Worm (Caenorhabditis elegans) whole organism, late embryonic: ENCODE measurements around the gene H25K10.1.

Experiments used
- C08G9.2 ChIP-seq: sonication (generic microtip); optimal IDR thresholded peaks from 2 replicates; lab custom pipeline; 2016; ENCODE audit warnings: mild to moderate bottlenecking, missing genetic modification characterization, moderate library complexity, missing compliant biosample characterization
- C38D4.7 ChIP-seq: fragments of 200-800 bp; sonication (Bioruptor generic); optimal IDR thresholded peaks from 2 replicates; lab custom pipeline; 2018; ENCODE audit warnings: mild to moderate bottlenecking, missing genetic modification characterization, moderate library complexity, missing compliant biosample characterization
- F13H6.1 ChIP-seq: sonication (generic microtip); optimal IDR thresholded peaks from 2 replicates; lab custom pipeline; 2016; ENCODE audit warnings: missing genetic modification characterization, missing compliant biosample characterization
- K02D7.2 ChIP-seq: sonication (generic microtip); optimal IDR thresholded peaks from 2 replicates; lab custom pipeline; 2017; ENCODE audit warnings: mild to moderate bottlenecking, missing genetic modification characterization, missing compliant biosample characterization
- K09A11.1 ChIP-seq: sonication (generic microtip); optimal IDR thresholded peaks from 2 replicates; lab custom pipeline; 2017; ENCODE audit warnings: antibody characterized with exemption, mild to moderate bottlenecking, missing genetic modification characterization, missing compliant biosample characterization; ENCODE audit not compliant: insufficient read depth
- ama-1 ChIP-seq: fragments of 150-350 bp; optimal IDR thresholded peaks from 2 replicates; lab custom pipeline; 2014
- ceh-18 ChIP-seq: sonication (generic microtip); optimal IDR thresholded peaks from 2 replicates; lab custom pipeline; 2016; ENCODE audit warnings: missing genetic modification characterization, missing compliant biosample characterization
- ceh-19 ChIP-seq: fragments of 200-800 bp; sonication (Bioruptor generic); optimal IDR thresholded peaks from 2 replicates; lab custom pipeline; 2018; ENCODE audit warnings: mild to moderate bottlenecking, missing genetic modification characterization, missing compliant biosample characterization
- ceh-2 ChIP-seq: sonication (generic microtip); optimal IDR thresholded peaks from 2 replicates; lab custom pipeline; 2016; ENCODE audit warnings: missing genotype, missing genetic modification characterization, missing compliant biosample characterization
- ceh-22 ChIP-seq: sonication (generic microtip); optimal IDR thresholded peaks from 2 replicates; lab custom pipeline; 2017; ENCODE audit warnings: missing biosample characterization, missing genetic modification characterization
- ceh-30 ChIP-seq: fragments of 150-350 bp; optimal IDR thresholded peaks from 2 replicates; lab custom pipeline; 2014; ENCODE audit warnings: missing biosample characterization, missing genetic modification characterization
- ceh-34 ChIP-seq: sonication (generic microtip); optimal IDR thresholded peaks from 2 replicates; lab custom pipeline; 2016; ENCODE audit warnings: mild to moderate bottlenecking, missing genetic modification characterization, missing compliant biosample characterization
- ceh-6 ChIP-seq: fragments of 200-800 bp; sonication (Bioruptor generic); optimal IDR thresholded peaks from 2 replicates; lab custom pipeline; 2018; ENCODE audit warnings: mild to moderate bottlenecking, missing genetic modification characterization, missing compliant biosample characterization
- ceh-9 ChIP-seq: sonication (generic microtip); optimal IDR thresholded peaks from 2 replicates; lab custom pipeline; 2016; ENCODE audit warnings: mild to moderate bottlenecking, missing genetic modification characterization, inconsistent platforms, missing compliant biosample characterization
- dmd-4 ChIP-seq: sonication (generic microtip); optimal IDR thresholded peaks from 2 replicates; lab custom pipeline; 2016; ENCODE audit warnings: borderline replicate concordance, missing genetic modification characterization, missing compliant biosample characterization
- dve-1 ChIP-seq: sonication (generic microtip); optimal IDR thresholded peaks from 2 replicates; lab custom pipeline; 2017; ENCODE audit warnings: antibody characterized with exemption, mild to moderate bottlenecking, missing genetic modification characterization, missing compliant biosample characterization
- elt-2 ChIP-seq: sonication (generic microtip); optimal IDR thresholded peaks from 2 replicates; lab custom pipeline; 2016; ENCODE audit warnings: missing genetic modification reagents, missing genetic modification characterization, missing compliant biosample characterization
- ets-4 ChIP-seq: sonication (generic microtip); optimal IDR thresholded peaks from 2 replicates; lab custom pipeline; 2016; ENCODE audit warnings: missing genetic modification characterization, missing compliant biosample characterization
- fax-1 ChIP-seq: sonication (generic microtip); optimal IDR thresholded peaks from 2 replicates; lab custom pipeline; 2016; ENCODE audit warnings: missing genotype, missing genetic modification characterization, missing compliant biosample characterization
- fkh-10 ChIP-seq: fragments of 150-350 bp; optimal IDR thresholded peaks from 2 replicates; lab custom pipeline; 2014; ENCODE audit warnings: missing biosample characterization, missing genetic modification reagents, missing genetic modification characterization
- fkh-6 ChIP-seq: sonication (generic microtip); optimal IDR thresholded peaks from 2 replicates; lab custom pipeline; 2016; ENCODE audit warnings: missing genetic modification characterization, missing compliant biosample characterization
- hlh-6 ChIP-seq: sonication (generic microtip); optimal IDR thresholded peaks from 2 replicates; lab custom pipeline; 2016; ENCODE audit warnings: missing genotype, missing genetic modification characterization, missing compliant biosample characterization
- hlh-8 ChIP-seq: sonication (generic microtip); optimal IDR thresholded peaks from 2 replicates; lab custom pipeline; 2016; ENCODE audit warnings: missing genotype, missing genetic modification characterization, missing compliant biosample characterization
- mec-3 ChIP-seq: sonication (generic microtip); optimal IDR thresholded peaks from 2 replicates; lab custom pipeline; 2016; ENCODE audit warnings: borderline replicate concordance, missing genetic modification characterization, missing compliant biosample characterization
- nfya-1 ChIP-seq: sonication (generic microtip); optimal IDR thresholded peaks from 2 replicates; lab custom pipeline; 2017; ENCODE audit warnings: missing genetic modification characterization, mild to moderate bottlenecking, missing compliant biosample characterization, antibody characterized with exemption, moderate library complexity
- nhr-11 ChIP-seq: fragments of 150-350 bp; optimal IDR thresholded peaks from 2 replicates; lab custom pipeline; 2014; ENCODE audit warnings: missing biosample characterization, missing genetic modification characterization
- nhr-232 ChIP-seq: sonication (generic microtip); optimal IDR thresholded peaks from 2 replicates; lab custom pipeline; 2016; ENCODE audit warnings: missing genetic modification characterization, missing compliant biosample characterization
- npax-4 ChIP-seq: sonication (generic microtip); optimal IDR thresholded peaks from 2 replicates; lab custom pipeline; 2016; ENCODE audit warnings: missing genetic modification characterization, missing compliant biosample characterization
- odd-2 ChIP-seq: sonication (generic microtip); optimal IDR thresholded peaks from 2 replicates; lab custom pipeline; 2017; ENCODE audit warnings: antibody characterized with exemption, mild to moderate bottlenecking, missing genetic modification characterization, missing compliant biosample characterization
- pqm-1 ChIP-seq: sonication (generic microtip); optimal IDR thresholded peaks from 2 replicates; lab custom pipeline; 2016; ENCODE audit warnings: missing genetic modification characterization, missing compliant biosample characterization
- pros-1 ChIP-seq: fragments of 150-350 bp; optimal IDR thresholded peaks from 2 replicates; lab custom pipeline; 2014; ENCODE audit warnings: missing biosample characterization, missing genetic modification reagents, missing genetic modification characterization
- ref-2 ChIP-seq: sonication (generic microtip); optimal IDR thresholded peaks from 2 replicates; lab custom pipeline; 2016; ENCODE audit warnings: missing genetic modification characterization, missing compliant biosample characterization
- rnt-1 ChIP-seq: sonication (generic microtip); optimal IDR thresholded peaks from 2 replicates; lab custom pipeline; 2016; ENCODE audit warnings: missing genetic modification characterization, missing compliant biosample characterization
- sdc-2 ChIP-seq: sonication (generic microtip); optimal IDR thresholded peaks from 2 replicates; lab custom pipeline; 2016; ENCODE audit warnings: missing genotype, missing genetic modification characterization, missing compliant biosample characterization
- tbx-2 ChIP-seq: sonication (generic microtip); optimal IDR thresholded peaks from 2 replicates; lab custom pipeline; 2016; ENCODE audit warnings: missing genetic modification characterization, missing compliant biosample characterization
- unc-42 ChIP-seq: sonication (generic microtip); optimal IDR thresholded peaks from 2 replicates; lab custom pipeline; 2016; ENCODE audit warnings: missing genotype, missing genetic modification characterization, missing compliant biosample characterization
- unc-55 ChIP-seq: sonication (generic microtip); optimal IDR thresholded peaks from 2 replicates; lab custom pipeline; 2017; ENCODE audit warnings: missing biosample characterization, missing genetic modification reagents, missing genetic modification characterization
- unc-86 ChIP-seq: sonication (generic microtip); optimal IDR thresholded peaks from 2 replicates; lab custom pipeline; 2016; ENCODE audit warnings: missing genetic modification characterization, missing compliant biosample characterization

H25K10.1 gene

ce11 chrIV:16196717-16197116 lies 5.5 kb upstream of the H25K10.1 start, which contains the start of gene Y7A9A.1:
Y7A9A.1 (plus strand) TSS chrIV:16197017.
- TF ChIP-seq C38D4.7 (GFP tag; lab: Kevin White, UChicago) = no peak
- TF ChIP-seq nhr-232 = no peak
- TF ChIP-seq ceh-9 (tag; lab: Kevin White, UChicago) = no peak
- TF ChIP-seq ceh-19 (GFP tag; lab: Kevin White, UChicago) = no peak
- TF ChIP-seq tbx-2 = no peak
- TF ChIP-seq hlh-8 (tag; lab: Kevin White, UChicago) = no peak
- TF ChIP-seq hlh-6 (tag; lab: Kevin White, UChicago) = no peak
- no peak for TF ChIP-seq ceh-22 (tag; lab: Kevin White, UChicago)
- TF ChIP-seq pros-1 (tag; lab: Kevin White, UChicago) = no peak
- TF ChIP-seq unc-42 (tag; lab: Kevin White, UChicago) = no peak
- TF ChIP-seq ets-4 (tag; lab: Kevin White, UChicago) = no peak
- TF ChIP-seq rnt-1 (tag; lab: Kevin White, UChicago) = no peak
- TF ChIP-seq pqm-1 (tag; lab: Kevin White, UChicago) = no peak
- TF ChIP-seq dmd-4 (tag; lab: Kevin White, UChicago) = no peak
- TF ChIP-seq fkh-6 = no peak
- TF ChIP-seq fkh-10 (GFP tag; lab: Kevin White, UChicago) = no peak
- no peak for TF ChIP-seq nhr-11
- no peak for TF ChIP-seq ceh-34
- TF ChIP-seq K02D7.2 (tag; lab: Kevin White, UChicago) = no peak

- TF ChIP-seq npax-4 (tag; lab: Kevin White, UChicago) (no peak), ceh-9 (tag; lab: Kevin White, UChicago) (no peak)
Observed at ce11 chrIV:16199831-16200230, 2.3 kb upstream of the H25K10.1 start.

ce11 chrIV:16203373-16203772 lies 1.2 kb downstream of the H25K10.1 start:
- TF ChIP-seq elt-2 (tag; lab: Kevin White, UChicago) (peak; percentile 71), unc-86 (tag; lab: Kevin White, UChicago) (no peak)
- TF ChIP-seq, all 69 proteins: peak for 1

ce11 chrIV:16210913-16211312 lies 8.7 kb downstream of the H25K10.1 start, which contains the start of gene H25K10.2:
H25K10.2 (minus strand) TSS chrIV:16211013.
- no peak for TF ChIP-seq C08G9.2 (tag; lab: Kevin White, UChicago)
- no peak for TF ChIP-seq ceh-30 (tag; lab: Kevin White, UChicago)
- TF ChIP-seq ets-4 (tag; lab: Kevin White, UChicago) = no peak
- TF ChIP-seq mec-3 = no peak
- TF ChIP-seq rnt-1 (tag; lab: Kevin White, UChicago) = no peak
- no peak for TF ChIP-seq ceh-19 (GFP tag; lab: Kevin White, UChicago)
- TF ChIP-seq unc-55 (GFP tag; lab: Kevin White, UChicago) = no peak
- TF ChIP-seq fax-1 = no peak
- TF ChIP-seq C38D4.7 (GFP tag; lab: Kevin White, UChicago) = no peak
- TF ChIP-seq sdc-2 = no peak
- TF ChIP-seq ceh-18 (tag; lab: Kevin White, UChicago) = no peak
- TF ChIP-seq unc-86 (tag; lab: Kevin White, UChicago) = no peak
- no peak for TF ChIP-seq nfya-1 (tag; lab: Kevin White, UChicago)
- no peak for TF ChIP-seq fkh-6
- TF ChIP-seq K09A11.1 (tag; lab: Kevin White, UChicago) = no peak
- no peak for TF ChIP-seq ceh-2 (tag; lab: Kevin White, UChicago)
- TF ChIP-seq ceh-6 (GFP tag; lab: Kevin White, UChicago) = no peak
- TF ChIP-seq, all 69 proteins: peak for 0

ce11 chrIV:16216165-16216564 lies 14.0 kb downstream of the H25K10.1 start:
- TF ChIP-seq elt-2 (tag; lab: Kevin White, UChicago) = no peak
- TF ChIP-seq odd-2 (tag; lab: Kevin White, UChicago) = no peak
- no peak for TF ChIP-seq dve-1 (tag; lab: Kevin White, UChicago)
- no peak for TF ChIP-seq pqm-1 (tag; lab: Kevin White, UChicago)
- TF ChIP-seq ref-2 (tag; lab: Kevin White, UChicago) = no peak
- TF ChIP-seq ama-1 (lab: Kevin White, UChicago) = no peak
- no peak for TF ChIP-seq F13H6.1 (tag; lab: Kevin White, UChicago)
